Worm (Caenorhabditis elegans) whole organism, late embryonic: ENCODE results near the gene clec-193.

Experiments used
- C08G9.2 ChIP-seq: sonication (generic microtip); optimal IDR thresholded peaks from 2 replicates; lab custom pipeline; 2016; ENCODE audit warnings: mild to moderate bottlenecking, missing genetic modification characterization, moderate library complexity, missing compliant biosample characterization
- C38D4.7 ChIP-seq: fragments of 200-800 bp; sonication (Bioruptor generic); optimal IDR thresholded peaks from 2 replicates; lab custom pipeline; 2018; ENCODE audit warnings: mild to moderate bottlenecking, missing genetic modification characterization, moderate library complexity, missing compliant biosample characterization
- F13H6.1 ChIP-seq: sonication (generic microtip); optimal IDR thresholded peaks from 2 replicates; lab custom pipeline; 2016; ENCODE audit warnings: missing genetic modification characterization, missing compliant biosample characterization
- K09A11.1 ChIP-seq: sonication (generic microtip); optimal IDR thresholded peaks from 2 replicates; lab custom pipeline; 2017; ENCODE audit warnings: antibody characterized with exemption, mild to moderate bottlenecking, missing genetic modification characterization, missing compliant biosample characterization; ENCODE audit not compliant: insufficient read depth
- T23F11.4 ChIP-seq: fragments of 200-800 bp; sonication (Bioruptor generic); optimal IDR thresholded peaks from 2 replicates; lab custom pipeline; 2018; ENCODE audit warnings: mild to moderate bottlenecking, missing genetic modification characterization, missing compliant biosample characterization
- Y22D7AL.16 ChIP-seq: sonication (generic microtip); optimal IDR thresholded peaks from 2 replicates; lab custom pipeline; 2016; ENCODE audit warnings: missing genetic modification characterization, missing compliant biosample characterization
- ahr-1 ChIP-seq: sonication (generic microtip); optimal IDR thresholded peaks from 2 replicates; lab custom pipeline; 2016; ENCODE audit warnings: missing genetic modification characterization, missing compliant biosample characterization
- ama-1 ChIP-seq: fragments of 150-350 bp; optimal IDR thresholded peaks from 2 replicates; lab custom pipeline; 2014
- ceh-14 ChIP-seq: sonication (generic microtip); optimal IDR thresholded peaks from 2 replicates; lab custom pipeline; 2016; ENCODE audit warnings: missing genotype, missing genetic modification characterization, missing compliant biosample characterization
- ceh-19 ChIP-seq: fragments of 200-800 bp; sonication (Bioruptor generic); optimal IDR thresholded peaks from 2 replicates; lab custom pipeline; 2018; ENCODE audit warnings: mild to moderate bottlenecking, missing genetic modification characterization, missing compliant biosample characterization
- ceh-22 ChIP-seq: sonication (generic microtip); optimal IDR thresholded peaks from 2 replicates; lab custom pipeline; 2017; ENCODE audit warnings: missing biosample characterization, missing genetic modification characterization
- ceh-24 ChIP-seq: sonication (generic microtip); optimal IDR thresholded peaks from 2 replicates; lab custom pipeline; 2016; ENCODE audit warnings: mild to moderate bottlenecking, missing genetic modification characterization, missing compliant biosample characterization
- ceh-31 ChIP-seq: sonication (generic microtip); optimal IDR thresholded peaks from 2 replicates; lab custom pipeline; 2016; ENCODE audit warnings: missing genetic modification characterization, missing compliant biosample characterization
- ceh-34 ChIP-seq: sonication (generic microtip); optimal IDR thresholded peaks from 2 replicates; lab custom pipeline; 2016; ENCODE audit warnings: mild to moderate bottlenecking, missing genetic modification characterization, missing compliant biosample characterization
- ceh-45 ChIP-seq: fragments of 200-800 bp; sonication (Bioruptor generic); IDR thresholded peaks from 2 replicates; pipeline ENCODE4 v1.3.6; 2022; ENCODE audit warnings: missing genetic modification reagents, missing genetic modification characterization, missing compliant biosample characterization
- ceh-9 ChIP-seq: sonication (generic microtip); optimal IDR thresholded peaks from 2 replicates; lab custom pipeline; 2016; ENCODE audit warnings: mild to moderate bottlenecking, missing genetic modification characterization, inconsistent platforms, missing compliant biosample characterization
- che-1 ChIP-seq: sonication (generic microtip); optimal IDR thresholded peaks from 2 replicates; lab custom pipeline; 2016; ENCODE audit warnings: mild to moderate bottlenecking, missing genetic modification characterization, missing compliant biosample characterization
- dmd-4 ChIP-seq: sonication (generic microtip); optimal IDR thresholded peaks from 2 replicates; lab custom pipeline; 2016; ENCODE audit warnings: borderline replicate concordance, missing genetic modification characterization, missing compliant biosample characterization
- dve-1 ChIP-seq: sonication (generic microtip); optimal IDR thresholded peaks from 2 replicates; lab custom pipeline; 2017; ENCODE audit warnings: antibody characterized with exemption, mild to moderate bottlenecking, missing genetic modification characterization, missing compliant biosample characterization
- elt-2 ChIP-seq: sonication (generic microtip); optimal IDR thresholded peaks from 2 replicates; lab custom pipeline; 2016; ENCODE audit warnings: missing genetic modification reagents, missing genetic modification characterization, missing compliant biosample characterization
- elt-4 ChIP-seq: sonication (generic microtip); optimal IDR thresholded peaks from 2 replicates; lab custom pipeline; 2016; ENCODE audit warnings: missing genetic modification characterization, missing compliant biosample characterization
- ets-4 ChIP-seq: sonication (generic microtip); optimal IDR thresholded peaks from 2 replicates; lab custom pipeline; 2016; ENCODE audit warnings: missing genetic modification characterization, missing compliant biosample characterization
- eyg-1 ChIP-seq: sonication (generic microtip); optimal IDR thresholded peaks from 2 replicates; lab custom pipeline; 2016; ENCODE audit warnings: missing genotype, missing genetic modification characterization, missing compliant biosample characterization
- fax-1 ChIP-seq: sonication (generic microtip); optimal IDR thresholded peaks from 2 replicates; lab custom pipeline; 2016; ENCODE audit warnings: missing genotype, missing genetic modification characterization, missing compliant biosample characterization
- fkh-10 ChIP-seq: fragments of 150-350 bp; optimal IDR thresholded peaks from 2 replicates; lab custom pipeline; 2014; ENCODE audit warnings: missing biosample characterization, missing genetic modification reagents, missing genetic modification characterization
- hlh-13 ChIP-seq: fragments of 200-800 bp; sonication (Bioruptor generic); optimal IDR thresholded peaks from 2 replicates; lab custom pipeline; 2018; ENCODE audit warnings: mild to moderate bottlenecking, missing genetic modification characterization, missing compliant biosample characterization
- hlh-15 ChIP-seq: sonication (generic microtip); optimal IDR thresholded peaks from 2 replicates; lab custom pipeline; 2016; ENCODE audit warnings: missing genetic modification characterization, missing compliant biosample characterization
- hlh-30 ChIP-seq: sonication (generic microtip); optimal IDR thresholded peaks from 2 replicates; lab custom pipeline; 2017; ENCODE audit warnings: antibody characterized with exemption, missing genetic modification characterization, missing compliant biosample characterization; ENCODE audit not compliant: insufficient read depth
- hlh-6 ChIP-seq: sonication (generic microtip); optimal IDR thresholded peaks from 2 replicates; lab custom pipeline; 2016; ENCODE audit warnings: missing genotype, missing genetic modification characterization, missing compliant biosample characterization
- lin-11 ChIP-seq: fragments of 200-800 bp; sonication (Bioruptor generic); optimal IDR thresholded peaks from 2 replicates; lab custom pipeline; 2018; ENCODE audit warnings: mild to moderate bottlenecking, missing genetic modification characterization, missing compliant biosample characterization
- mec-3 ChIP-seq: sonication (generic microtip); optimal IDR thresholded peaks from 2 replicates; lab custom pipeline; 2016; ENCODE audit warnings: borderline replicate concordance, missing genetic modification characterization, missing compliant biosample characterization
- nhr-232 ChIP-seq: sonication (generic microtip); optimal IDR thresholded peaks from 2 replicates; lab custom pipeline; 2016; ENCODE audit warnings: missing genetic modification characterization, missing compliant biosample characterization
- odd-2 ChIP-seq: sonication (generic microtip); optimal IDR thresholded peaks from 2 replicates; lab custom pipeline; 2017; ENCODE audit warnings: antibody characterized with exemption, mild to moderate bottlenecking, missing genetic modification characterization, missing compliant biosample characterization
- pag-3 ChIP-seq: sonication (generic microtip); optimal IDR thresholded peaks from 2 replicates; lab custom pipeline; 2016; ENCODE audit warnings: missing compliant biosample characterization, missing genetic modification characterization, borderline replicate concordance
- pat-9 ChIP-seq: fragments of 200-800 bp; sonication (Bioruptor generic); optimal IDR thresholded peaks from 2 replicates; lab custom pipeline; 2018; ENCODE audit warnings: mild to moderate bottlenecking, missing genetic modification characterization, moderate library complexity, missing compliant biosample characterization
- pqm-1 ChIP-seq: sonication (generic microtip); optimal IDR thresholded peaks from 2 replicates; lab custom pipeline; 2016; ENCODE audit warnings: missing genetic modification characterization, missing compliant biosample characterization
- pros-1 ChIP-seq: fragments of 150-350 bp; optimal IDR thresholded peaks from 2 replicates; lab custom pipeline; 2014; ENCODE audit warnings: missing biosample characterization, missing genetic modification reagents, missing genetic modification characterization
- rnt-1 ChIP-seq: sonication (generic microtip); optimal IDR thresholded peaks from 2 replicates; lab custom pipeline; 2016; ENCODE audit warnings: missing genetic modification characterization, missing compliant biosample characterization
- sdc-2 ChIP-seq: sonication (generic microtip); optimal IDR thresholded peaks from 2 replicates; lab custom pipeline; 2016; ENCODE audit warnings: missing genotype, missing genetic modification characterization, missing compliant biosample characterization
- sox-2 ChIP-seq: fragments of 200-800 bp; sonication (Bioruptor generic); IDR thresholded peaks from 2 replicates; pipeline ENCODE4 v1.3.6; 2022; ENCODE audit warnings: missing genetic modification reagents, missing genetic modification characterization, missing compliant biosample characterization
- sox-4 ChIP-seq: sonication (generic microtip); optimal IDR thresholded peaks from 2 replicates; lab custom pipeline; 2017; ENCODE audit warnings: mild to moderate bottlenecking, missing genetic modification characterization, inconsistent platforms, missing compliant biosample characterization
- syd-9 ChIP-seq: sonication (generic microtip); optimal IDR thresholded peaks from 2 replicates; lab custom pipeline; 2016; ENCODE audit warnings: mild to moderate bottlenecking, missing genetic modification characterization, moderate library complexity, missing compliant biosample characterization
- tbx-2 ChIP-seq: sonication (generic microtip); optimal IDR thresholded peaks from 2 replicates; lab custom pipeline; 2016; ENCODE audit warnings: missing genetic modification characterization, missing compliant biosample characterization
- unc-3 ChIP-seq, 2 experiments: fragments of 200-800 bp in 1 of 2; sonication (Bioruptor generic) in 1 of 2; sonication (generic microtip) in 1 of 2; conservative IDR thresholded peaks in 1 of 2; optimal IDR thresholded peaks in 1 of 2; 2 replicates each; pipeline versions ENCODE4 v1.3.6 to Lab custom; 2016 to 2022; ENCODE audit warnings: missing compliant biosample characterization in 2 of 2, missing genetic modification characterization in 2 of 2, missing genetic modification reagents in 1 of 2
- unc-55 ChIP-seq: sonication (generic microtip); optimal IDR thresholded peaks from 2 replicates; lab custom pipeline; 2017; ENCODE audit warnings: missing biosample characterization, missing genetic modification reagents, missing genetic modification characterization
- unc-86 ChIP-seq: sonication (generic microtip); optimal IDR thresholded peaks from 2 replicates; lab custom pipeline; 2016; ENCODE audit warnings: missing genetic modification characterization, missing compliant biosample characterization

clec-193 gene

ce11 chrIV:16775925-16776324 lies 30.3 kb downstream of the clec-193 start (continued):
- TF ChIP-seq elt-4 (tag; lab: Kevin White, UChicago) (no peak), unc-86 (peak; percentile 55), F13H6.1 (peak; percentile 4), dve-1 (tag; lab: Kevin White, UChicago) (no peak), ceh-24 (no peak), ceh-22 (tag; lab: Kevin White, UChicago) (no peak), che-1 (peak; percentile 53), ceh-19 (GFP tag; lab: Kevin White, UChicago) (peak; percentile 24), ahr-1 (tag; lab: Kevin White, UChicago) (no peak), dmd-4 (peak; percentile 47), pros-1 (tag; lab: Kevin White, UChicago) (no peak), ama-1 (lab: Kevin White, UChicago) (no peak), hlh-30 (no peak), unc-55 (GFP tag; lab: Kevin White, UChicago) (no peak), pat-9 (tag; lab: Kevin White, UChicago) (peak; percentile 24), pqm-1 (tag; lab: Kevin White, UChicago) (no peak), rnt-1 (no peak), K09A11.1 (tag; lab: Kevin White, UChicago) (peak; percentile 18), ceh-34 (tag; lab: Kevin White, UChicago) (peak; percentile 36), nhr-232 (peak; percentile 62), ceh-9 (tag; lab: Kevin White, UChicago) (no peak), fax-1 (tag; lab: Kevin White, UChicago) (peak; percentile 26), C08G9.2 (tag; lab: Kevin White, UChicago) (peak; percentile 28), ets-4 (tag; lab: Kevin White, UChicago) (no peak), T23F11.4 (GFP tag; lab: Kevin White, UChicago) (peak; percentile 12), hlh-15 (peak; percentile 50), fkh-10 (GFP tag; lab: Kevin White, UChicago) (no peak), lin-11 (peak; percentile 50), hlh-6 (no peak), mec-3 (tag; lab: Kevin White, UChicago) (no peak), sox-4 (tag; lab: Kevin White, UChicago) (peak; percentile 41), elt-2 (tag; lab: Kevin White, UChicago) (no peak), odd-2 (tag; lab: Kevin White, UChicago) (no peak), Y22D7AL.16 (tag; lab: Kevin White, UChicago) (peak; percentile 63), syd-9 (no peak), unc-3 (GFP tag; conservative IDR thresholded peaks at IDR 0.05; lab: Robert Waterston, UW) (0 out of 2 replicates have a peak, but pooled peaks have one; percentile 27), unc-3 (tag; optimal IDR thresholded peaks at IDR 0.05; lab: Kevin White, UChicago) (no peak), pag-3 (tag; lab: Kevin White, UChicago) (no peak), sdc-2 (peak; percentile 43), tbx-2 (tag; lab: Kevin White, UChicago) (peak; percentile 40), eyg-1 (tag; lab: Kevin White, UChicago) (no peak), ceh-45 (GFP tag; lab: Robert Waterston, UW) (0 out of 2 replicates have a peak, but pooled peaks have one; percentile 46), C38D4.7 (peak; percentile 61), ceh-31 (tag; lab: Kevin White, UChicago) (peak; percentile 10), hlh-13 (GFP tag; lab: Kevin White, UChicago) (peak; percentile 21), ceh-14 (tag; lab: Kevin White, UChicago) (peak; percentile 34), sox-2 (GFP tag; lab: Robert Waterston, UW) (no peak; the same call in 1 of the 2 replicates)
